Worm (Caenorhabditis elegans) whole organism, L1 larva: Measurements from ENCODE around the gene set-22.
A peak's percentile ranks its signal among the peaks of the same experiment; 100 is the strongest.

Source experiments
- Y116A8C.19 ChIP-seq: sonication (generic microtip); optimal IDR thresholded peaks from 2 replicates; lab custom pipeline; 2016; ENCODE audit warnings: missing compliant biosample characterization, missing genetic modification characterization, borderline replicate concordance
- alr-1 ChIP-seq: fragments of 200-800 bp; sonication (Bioruptor generic); optimal IDR thresholded peaks from 2 replicates; lab custom pipeline; 2018; ENCODE audit warnings: borderline replicate concordance, mild to moderate bottlenecking, missing genetic modification characterization, missing compliant biosample characterization
- aly-2 ChIP-seq: fragments of 150-350 bp; optimal IDR thresholded peaks from 2 replicates; lab custom pipeline; 2014; ENCODE audit warnings: missing biosample characterization, missing genetic modification characterization
- ceh-63 ChIP-seq: fragments of 200-800 bp; sonication (Bioruptor generic); optimal IDR thresholded peaks from 2 replicates; lab custom pipeline; 2018; ENCODE audit warnings: mild to moderate bottlenecking, missing genetic modification characterization, missing compliant biosample characterization
- ceh-82 ChIP-seq, 3 experiments: fragments of 150-350 bp in 1 of 3; sonication (generic microtip) in 2 of 3; optimal IDR thresholded peaks; 2 replicates each; lab custom pipeline; 2014 to 2017; ENCODE audit warnings: missing biosample characterization in 3 of 3, missing genetic modification characterization in 3 of 3
- ceh-88 ChIP-seq: fragments of 200-800 bp; sonication (Bioruptor generic); IDR thresholded peaks from 2 replicates; pipeline ENCODE4 v1.3.6; 2022; ENCODE audit warnings: missing genetic modification characterization, missing compliant biosample characterization
- ces-1 ChIP-seq: fragments of 150-350 bp; optimal IDR thresholded peaks from 2 replicates; lab custom pipeline; 2014; ENCODE audit warnings: missing biosample characterization, missing genetic modification reagents, missing genetic modification characterization
- dpl-1 ChIP-seq, 3 experiments: fragments of 150-350 bp in 2 of 3; sonication (generic microtip) in 1 of 3; optimal IDR thresholded peaks; 2 replicates each; lab custom pipeline; 2014 to 2017; ENCODE audit warnings: missing biosample characterization in 3 of 3, missing genetic modification characterization in 3 of 3, missing genetic modification reagents in 3 of 3
- efl-1 ChIP-seq, 4 experiments: fragments of 150-350 bp; optimal IDR thresholded peaks in 3 of 4; peaks in 1 of 4; 1 replicate in 1 of 4; 2 replicates in 3 of 4; lab custom pipeline; 2014; ENCODE audit warnings: missing biosample characterization in 2 of 4, missing genetic modification characterization in 2 of 4, missing genetic modification reagents in 2 of 4
- efl-3 ChIP-seq: fragments of 200-800 bp; sonication (Bioruptor generic); optimal IDR thresholded peaks from 2 replicates; lab custom pipeline; 2018; ENCODE audit warnings: mild to moderate bottlenecking, missing genetic modification characterization, missing compliant biosample characterization
- egl-13 ChIP-seq: sonication (generic microtip); optimal IDR thresholded peaks from 2 replicates; lab custom pipeline; 2016; ENCODE audit warnings: missing genotype, missing genetic modification reagents, missing genetic modification characterization, missing compliant biosample characterization
- elt-2 ChIP-seq: sonication (generic microtip); optimal IDR thresholded peaks from 2 replicates; lab custom pipeline; 2016; ENCODE audit warnings: missing genetic modification characterization, mild to moderate bottlenecking, inconsistent platforms, missing compliant biosample characterization, missing genetic modification reagents
- jun-1 ChIP-seq: fragments of 150-350 bp; optimal IDR thresholded peaks from 2 replicates; lab custom pipeline; 2014; ENCODE audit warnings: missing biosample characterization, missing genetic modification reagents, missing genetic modification characterization
- lin-14 ChIP-seq: fragments of 200-800 bp; sonication (Bioruptor generic); optimal IDR thresholded peaks from 2 replicates; lab custom pipeline; 2018; ENCODE audit warnings: mild to moderate bottlenecking, missing genetic modification characterization, moderate library complexity, missing compliant biosample characterization
- lin-35 ChIP-seq, 2 experiments: fragments of 150-350 bp; optimal IDR thresholded peaks; 2 replicates each; lab custom pipeline; 2014; ENCODE audit warnings: missing biosample characterization in 2 of 2, missing genetic modification characterization in 2 of 2, missing genetic modification reagents in 2 of 2
- lir-3 ChIP-seq: sonication (generic microtip); optimal IDR thresholded peaks from 2 replicates; lab custom pipeline; 2016; ENCODE audit warnings: mild to moderate bottlenecking, missing genetic modification characterization, moderate library complexity, missing compliant biosample characterization; ENCODE audit not compliant: poor library complexity
- mdl-1 ChIP-seq, 2 experiments: fragments of 150-350 bp; optimal IDR thresholded peaks; 2 replicates each; lab custom pipeline; 2014 to 2017; ENCODE audit warnings: missing biosample characterization in 2 of 2, missing genetic modification characterization in 2 of 2, inconsistent platforms in 1 of 2
- mef-2 ChIP-seq: fragments of 150-350 bp; optimal IDR thresholded peaks from 2 replicates; lab custom pipeline; 2014; ENCODE audit warnings: missing biosample characterization, missing genetic modification characterization
- mep-1 ChIP-seq: fragments of 150-350 bp; optimal IDR thresholded peaks from 2 replicates; lab custom pipeline; 2014; ENCODE audit warnings: missing biosample characterization, missing genetic modification characterization
- nhr-11 ChIP-seq: fragments of 150-350 bp; optimal IDR thresholded peaks from 2 replicates; lab custom pipeline; 2014; ENCODE audit warnings: missing biosample characterization, missing genetic modification characterization
- nhr-20 ChIP-seq: sonication (generic microtip); optimal IDR thresholded peaks from 2 replicates; lab custom pipeline; 2016; ENCODE audit warnings: mild to moderate bottlenecking, missing genetic modification characterization, missing compliant biosample characterization
- nhr-237 ChIP-seq: fragments of 150-350 bp; optimal IDR thresholded peaks from 2 replicates; lab custom pipeline; 2014; ENCODE audit warnings: missing biosample characterization, missing genetic modification characterization
- nhr-28 ChIP-seq: fragments of 150-350 bp; optimal IDR thresholded peaks from 2 replicates; lab custom pipeline; 2014; ENCODE audit warnings: missing biosample characterization, missing genetic modification characterization
- nhr-85 ChIP-seq: sonication (generic microtip); peaks from one replicate; lab custom pipeline; 2016; ENCODE audit warnings: missing genetic modification characterization, inconsistent platforms, missing compliant biosample characterization
- nhr-90 ChIP-seq: sonication (generic microtip); optimal IDR thresholded peaks from 2 replicates; lab custom pipeline; 2016; ENCODE audit warnings: mild to moderate bottlenecking, missing genetic modification characterization, missing compliant biosample characterization; ENCODE audit not compliant: poor library complexity
- pag-3 ChIP-seq: sonication (generic microtip); optimal IDR thresholded peaks from 2 replicates; lab custom pipeline; 2017; ENCODE audit warnings: missing genetic modification characterization, mild to moderate bottlenecking, missing compliant biosample characterization, antibody characterized with exemption, borderline replicate concordance; ENCODE audit not compliant: insufficient read depth
- pqm-1 ChIP-seq: sonication (generic microtip); optimal IDR thresholded peaks from 3 replicates; lab custom pipeline; 2017; ENCODE audit warnings: missing biosample characterization, missing genetic modification characterization
- rnt-1 ChIP-seq: sonication (generic microtip); optimal IDR thresholded peaks from 2 replicates; lab custom pipeline; 2016; ENCODE audit warnings: mild to moderate bottlenecking, missing genetic modification characterization, moderate library complexity, missing compliant biosample characterization
- skn-1 ChIP-seq: fragments of 150-350 bp; optimal IDR thresholded peaks from 2 replicates; lab custom pipeline; 2014; ENCODE audit warnings: missing biosample characterization, missing genetic modification characterization
- snpc-4 ChIP-seq: fragments of 150-350 bp; optimal IDR thresholded peaks from 2 replicates; lab custom pipeline; 2014; ENCODE audit warnings: missing biosample characterization, missing genetic modification characterization
- sox-4 ChIP-seq: sonication (generic microtip); optimal IDR thresholded peaks from 2 replicates; lab custom pipeline; 2016; ENCODE audit warnings: missing genetic modification characterization, missing compliant biosample characterization
- swsn-7 ChIP-seq: sonication (generic microtip); optimal IDR thresholded peaks from 2 replicates; lab custom pipeline; 2016; ENCODE audit warnings: missing genetic modification characterization, missing compliant biosample characterization
- tlp-1 ChIP-seq: fragments of 150-350 bp; optimal IDR thresholded peaks from 2 replicates; lab custom pipeline; 2014; ENCODE audit warnings: missing biosample characterization, missing genetic modification characterization
- unc-30 ChIP-seq: sonication (generic microtip); optimal IDR thresholded peaks from 2 replicates; lab custom pipeline; 2017; ENCODE audit warnings: missing biosample characterization, missing genetic modification characterization
- unc-86 ChIP-seq: sonication (generic microtip); optimal IDR thresholded peaks from 2 replicates; lab custom pipeline; 2016; ENCODE audit warnings: missing genetic modification characterization, missing compliant biosample characterization

The set-22 gene

ce11 chrV:10476864-10477443 is 40.2 kb downstream of the set-22 start:
- TF ChIP-seq aly-2 (tag; lab: Kevin White, UChicago) (no peak), lin-14 (GFP tag; lab: Kevin White, UChicago) (peak; percentile 8), skn-1 (tag; lab: Kevin White, UChicago) (peak; percentile 38), ceh-88 (GFP tag; lab: Robert Waterston, UW) (0 out of 2 replicates have a peak, but pooled peaks have one; percentile 22)

ce11 chrV:10478097-10478828 is 41.6 kb downstream of the set-22 start, which contains the start of the genes crp-1 and Y32F6B.9:
crp-1 (plus strand) TSS chrV:10478564.
Y32F6B.9 (plus strand) TSS chrV:10478699.
- no peak for TF ChIP-seq lir-3 (tag; lab: Kevin White, UChicago)
- TF ChIP-seq efl-3 (GFP tag; lab: Kevin White, UChicago), result no peak
- TF ChIP-seq unc-30 (tag; lab: Kevin White, UChicago), result no peak
- no peak for TF ChIP-seq jun-1
- no peak for TF ChIP-seq ceh-82 (tag; optimal IDR thresholded peaks at IDR 0.05; lab: Kevin White, UChicago)
- no peak for TF ChIP-seq nhr-11
- no peak for TF ChIP-seq rnt-1 (tag; lab: Kevin White, UChicago)
- TF ChIP-seq Y116A8C.19 (tag; lab: Kevin White, UChicago), result no peak
- no peak for TF ChIP-seq unc-86 (tag; lab: Kevin White, UChicago)
- no peak for TF ChIP-seq sox-4 (tag; lab: Kevin White, UChicago)
- TF ChIP-seq ces-1, result no peak
- no peak for TF ChIP-seq nhr-85 (tag; lab: Kevin White, UChicago)
- no peak for TF ChIP-seq pqm-1 (tag; lab: Kevin White, UChicago)
- no peak for TF ChIP-seq nhr-237 (tag; lab: Kevin White, UChicago)
- TF ChIP-seq, all 84 proteins: peak for 0

ce11 chrV:10483995-10484394 is 47.3 kb downstream of the set-22 start:
- TF ChIP-seq alr-1 (tag; lab: Kevin White, UChicago), result no peak
- no peak for TF ChIP-seq mep-1 (tag; lab: Kevin White, UChicago)
- no peak for TF ChIP-seq mef-2 (tag; lab: Kevin White, UChicago)
- no peak for TF ChIP-seq Y116A8C.19 (tag; lab: Kevin White, UChicago)
- TF ChIP-seq egl-13 (tag; lab: Kevin White, UChicago), result no peak
- peak; percentile 63 for TF ChIP-seq elt-2 (tag; lab: Kevin White, UChicago)
- peak in 1 of 2 experiments; percentile 18 for TF ChIP-seq lin-35 (GFP tag; optimal IDR thresholded peaks at IDR 0.05; lab: Kevin White, UChicago)
- TF ChIP-seq nhr-28 (tag; lab: Kevin White, UChicago), result no peak
- no peak for TF ChIP-seq snpc-4 (tag; lab: Kevin White, UChicago)
- no peak for TF ChIP-seq ceh-63 (GFP tag; lab: Kevin White, UChicago)
- TF ChIP-seq pag-3, result no peak
- no peak for TF ChIP-seq efl-1 (optimal IDR thresholded peaks at IDR 0.05; lab: Kevin White, UChicago)
- peak in 1 of 2 experiments; percentile 57 for TF ChIP-seq efl-1 (GFP tag; optimal IDR thresholded peaks at IDR 0.05 in 1 of 2; lab: Kevin White, UChicago)
- no peak for TF ChIP-seq nhr-20 (tag; lab: Kevin White, UChicago)
- no peak for TF ChIP-seq mdl-1 (tag; optimal IDR thresholded peaks at IDR 0.05; lab: Kevin White, UChicago)
- no peak for TF ChIP-seq swsn-7
- no peak for TF ChIP-seq nhr-90 (tag; lab: Kevin White, UChicago)
- no peak for TF ChIP-seq tlp-1
- TF ChIP-seq dpl-1 (GFP tag; optimal IDR thresholded peaks at IDR 0.05; lab: Kevin White, UChicago), result no peak
